Worm (Caenorhabditis elegans) whole organism, L4 larva: ENCODE measurements around the gene arid-1.

ENCODE experiments used
- aly-2 ChIP-seq: sonication (generic microtip); optimal IDR thresholded peaks from 2 replicates; lab custom pipeline; 2018; ENCODE audit warnings: missing biosample characterization, missing genetic modification characterization
- cey-2 ChIP-seq: sonication (generic microtip); optimal IDR thresholded peaks from 3 replicates; lab custom pipeline; 2017; ENCODE audit warnings: missing genetic modification characterization, mild to moderate bottlenecking, missing compliant biosample characterization, antibody characterized with exemption, borderline replicate concordance; ENCODE audit not compliant: insufficient read depth
- lin-39 ChIP-seq: fragments of 150-350 bp; optimal IDR thresholded peaks from 2 replicates; lab custom pipeline; 2014; ENCODE audit warnings: missing biosample characterization, missing genetic modification reagents, missing genetic modification characterization
- nhr-25 ChIP-seq: sonication (generic microtip); optimal IDR thresholded peaks from 2 replicates; lab custom pipeline; 2017; ENCODE audit warnings: missing genetic modification characterization, mild to moderate bottlenecking, missing compliant biosample characterization, antibody characterized with exemption, moderate library complexity, borderline replicate concordance; ENCODE audit not compliant: insufficient read depth
- nhr-41 ChIP-seq: fragments of 200-800 bp; sonication (Bioruptor generic); IDR thresholded peaks from 2 replicates; pipeline ENCODE4 v1.3.6; 2022; ENCODE audit warnings: missing genetic modification reagents, missing genetic modification characterization, missing compliant biosample characterization
- nhr-42 ChIP-seq: fragments of 200-800 bp; sonication (Bioruptor generic); IDR thresholded peaks from 2 replicates; pipeline ENCODE4 v1.3.6; 2022; ENCODE audit warnings: missing genetic modification characterization, missing compliant biosample characterization
- nhr-6 ChIP-seq: fragments of 150-350 bp; optimal IDR thresholded peaks from 2 replicates; lab custom pipeline; 2014; ENCODE audit warnings: missing biosample characterization, missing genetic modification characterization
- pha-4 ChIP-seq, 2 experiments: fragments of 150-350 bp in 1 of 2; fragments of 200-800 bp in 1 of 2; sonication (Bioruptor generic) in 1 of 2; IDR thresholded peaks in 1 of 2; optimal IDR thresholded peaks in 1 of 2; 2 replicates each; pipeline versions ENCODE4 v1.3.6 to Lab custom; 2014 to 2022; ENCODE audit warnings: missing genetic modification characterization in 2 of 2, missing genetic modification reagents in 2 of 2, missing biosample characterization in 1 of 2, missing compliant biosample characterization in 1 of 2
- unc-39 ChIP-seq: sonication (generic microtip); optimal IDR thresholded peaks from 2 replicates; lab custom pipeline; 2017; ENCODE audit warnings: missing biosample characterization, missing genetic modification characterization
- unc-62 ChIP-seq, 3 experiments: fragments of 150-350 bp in 1 of 3; sonication (generic microtip); optimal IDR thresholded peaks in 2 of 3; peaks in 1 of 3; 1 replicate in 1 of 3; 2 replicates in 2 of 3; lab custom pipeline; 2014 to 2017; ENCODE audit warnings: missing biosample characterization in 3 of 3, missing genetic modification characterization in 3 of 3, missing genetic modification reagents in 3 of 3, missing genotype in 1 of 3

DNA sequence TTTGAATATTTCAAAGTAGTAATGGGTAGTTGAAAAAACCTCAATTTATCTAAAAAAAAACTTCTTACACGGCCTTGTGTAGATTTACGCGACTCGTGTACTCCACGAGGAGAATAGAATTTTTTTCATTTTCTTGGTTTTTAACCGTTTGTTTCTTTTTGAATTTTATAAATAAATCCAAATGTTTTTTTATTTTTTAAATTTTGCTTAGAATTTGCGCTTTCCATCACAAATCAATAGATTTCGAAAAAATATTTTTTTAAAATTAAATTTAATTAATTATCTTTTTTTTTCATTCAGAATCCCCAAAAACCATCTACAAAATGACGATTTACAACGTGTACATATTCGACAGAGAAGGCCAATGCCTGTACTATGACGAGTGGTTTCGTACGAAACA lies 15.3 kb downstream of the arid-1 start, which contains the start of gene trpp-1:
- TF ChIP-seq lin-39 = no peak
- no peak for TF ChIP-seq nhr-41 (GFP tag; lab: Robert Waterston, UW)
- no peak for TF ChIP-seq nhr-6
- no peak for TF ChIP-seq aly-2 (tag; lab: Kevin White, UChicago)
- TF ChIP-seq unc-39 = no peak
- TF ChIP-seq pha-4 (GFP tag; IDR thresholded peaks at IDR 0.05; lab: Robert Waterston, UW) = no peak
- TF ChIP-seq pha-4 (tag; optimal IDR thresholded peaks at IDR 0.05; lab: Kevin White, UChicago) = no peak
- no peak for TF ChIP-seq unc-62 (GFP tag; optimal IDR thresholded peaks at IDR 0.05 in 1 of 2; lab: Kevin White, UChicago)
- no peak for TF ChIP-seq unc-62 (tag; optimal IDR thresholded peaks at IDR 0.05; lab: Kevin White, UChicago)
- no peak for TF ChIP-seq cey-2
- TF ChIP-seq nhr-25 (tag; lab: Kevin White, UChicago) = no peak
- no peak for TF ChIP-seq nhr-42 (GFP tag; lab: Robert Waterston, UW)
